Worm (Caenorhabditis elegans): ENCODE results near the gene sre-20.

DNA sequence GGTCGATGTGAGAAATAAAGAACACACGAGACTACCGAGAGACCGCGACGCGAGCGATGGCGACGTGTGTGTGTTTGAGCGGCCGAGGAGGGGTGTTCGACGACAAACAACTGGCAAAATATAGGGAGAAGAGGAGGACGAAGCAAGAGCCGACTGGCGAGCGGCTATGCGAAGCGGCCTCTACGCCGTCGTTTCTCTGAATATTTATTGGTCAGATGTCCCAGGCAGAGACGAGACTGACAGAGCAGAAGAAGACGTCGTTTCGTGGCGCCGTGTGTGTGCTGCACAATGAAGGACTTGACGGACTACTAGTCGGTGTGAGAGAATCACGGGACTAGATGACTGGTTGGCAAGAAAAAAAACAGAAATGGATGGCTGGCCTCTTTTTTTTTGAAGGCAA is 34.4 kb upstream of the sre-20 start:
- TF ChIP-seq nhr-28 (tag; optimal IDR thresholded peaks at IDR 0.05) (no peak), nhr-76 (tag; optimal IDR thresholded peaks at IDR 0.05) (no peak), lin-35 (GFP tag; optimal IDR thresholded peaks at IDR 0.05) (no peak), nhr-77 (tag; optimal IDR thresholded peaks at IDR 0.05) (no peak), unc-30 (tag; optimal IDR thresholded peaks at IDR 0.05) (no peak), hpl-2 (GFP tag; optimal IDR thresholded peaks at IDR 0.05) (no peak), efl-1 (optimal IDR thresholded peaks at IDR 0.05) (no peak), efl-1 (GFP tag; optimal IDR thresholded peaks at IDR 0.05 in 1 of 2) (peak in 1 of 2 experiments; percentile 64), ztf-4 (tag; optimal IDR thresholded peaks at IDR 0.05) (no peak), unc-62 (GFP tag; optimal IDR thresholded peaks at IDR 0.05) (no peak), nhr-11 (tag; optimal IDR thresholded peaks at IDR 0.05) (no peak), vab-15 (tag; optimal IDR thresholded peaks at IDR 0.05) (no peak), elt-3 (tag; optimal IDR thresholded peaks at IDR 0.05) (no peak), pag-3 (tag; optimal IDR thresholded peaks at IDR 0.05; ENCODE audit: borderline replicate concordance, insufficient read depth) (no peak)
